Worm (Caenorhabditis elegans) whole organism, young adult: Measurements from ENCODE around the gene ZK1098.11.

Source experiments
- B0019.2 ChIP-seq: fragments of 200-800 bp; sonication (Bioruptor generic); conservative IDR thresholded peaks from 2 replicates; pipeline ENCODE4 v1.3.6; 2022; ENCODE audit warnings: missing genetic modification reagents, missing genetic modification characterization, missing compliant biosample characterization
- B0261.1 ChIP-seq: sonication (generic microtip); optimal IDR thresholded peaks from 2 replicates; lab custom pipeline; 2016; ENCODE audit warnings: mild to moderate bottlenecking, missing genetic modification characterization, moderate library complexity, missing compliant biosample characterization
- C06A6.2 ChIP-seq: fragments of 200-800 bp; sonication (Bioruptor generic); conservative IDR thresholded peaks from 2 replicates; pipeline ENCODE4 v1.3.6; 2022; ENCODE audit warnings: missing genetic modification characterization, missing compliant biosample characterization
- D2030.7 ChIP-seq: fragments of 200-800 bp; sonication (Bioruptor generic); IDR thresholded peaks from 2 replicates; pipeline ENCODE4 v1.3.6; 2022; ENCODE audit warnings: missing genetic modification reagents, missing genetic modification characterization, missing compliant biosample characterization
- F10E7.11 ChIP-seq: sonication (generic microtip); optimal IDR thresholded peaks from 2 replicates; lab custom pipeline; 2017; ENCODE audit warnings: mild to moderate bottlenecking, missing genetic modification characterization, moderate library complexity, missing compliant biosample characterization
- F23B12.7 ChIP-seq: sonication (generic microtip); optimal IDR thresholded peaks from 2 replicates; lab custom pipeline; 2017; ENCODE audit warnings: missing genetic modification characterization, mild to moderate bottlenecking, missing compliant biosample characterization, antibody characterized with exemption, moderate library complexity; ENCODE audit not compliant: insufficient read depth
- F33H1.4 ChIP-seq: fragments of 200-800 bp; sonication (Bioruptor generic); IDR thresholded peaks from 2 replicates; pipeline ENCODE4 v1.3.6; 2022; ENCODE audit warnings: missing genetic modification reagents, missing genetic modification characterization, missing compliant biosample characterization
- F49E8.2 ChIP-seq: sonication (generic microtip); optimal IDR thresholded peaks from 3 replicates; lab custom pipeline; 2017; ENCODE audit warnings: missing genetic modification characterization, mild to moderate bottlenecking, missing compliant biosample characterization, antibody characterized with exemption, moderate library complexity; ENCODE audit not compliant: insufficient read depth
- F55B11.4 ChIP-seq: sonication (generic microtip); optimal IDR thresholded peaks from 2 replicates; lab custom pipeline; 2016; ENCODE audit warnings: missing compliant biosample characterization, missing genetic modification characterization, borderline replicate concordance; ENCODE audit not compliant: insufficient read depth
- K11D2.4 ChIP-seq: fragments of 200-800 bp; sonication (Bioruptor generic); IDR thresholded peaks from 2 replicates; pipeline ENCODE4 v1.3.6; 2022; ENCODE audit warnings: missing genetic modification reagents, missing genetic modification characterization, missing compliant biosample characterization
- T07F8.4 ChIP-seq: sonication (generic microtip); optimal IDR thresholded peaks from 2 replicates; lab custom pipeline; 2016; ENCODE audit warnings: mild to moderate bottlenecking, missing genetic modification characterization, moderate library complexity, missing compliant biosample characterization
- Y53F4B.3 ChIP-seq: fragments of 200-800 bp; sonication (Bioruptor generic); IDR thresholded peaks from 2 replicates; pipeline ENCODE4 v1.3.6; 2022; ENCODE audit warnings: missing genetic modification reagents, missing genetic modification characterization, missing compliant biosample characterization
- Y53G8AR.9 ChIP-seq: fragments of 200-800 bp; sonication (Bioruptor generic); conservative IDR thresholded peaks from 2 replicates; pipeline ENCODE4 v1.3.6; 2022; ENCODE audit warnings: missing genetic modification reagents, missing genetic modification characterization, missing compliant biosample characterization
- Y79H2A.3 ChIP-seq: fragments of 200-800 bp; sonication (Bioruptor generic); conservative IDR thresholded peaks from 2 replicates; pipeline ENCODE4 v1.3.6; 2022; ENCODE audit warnings: missing genetic modification reagents, missing genetic modification characterization, missing compliant biosample characterization
- Y95B8A.8 ChIP-seq: fragments of 200-800 bp; sonication (Bioruptor generic); IDR thresholded peaks from 2 replicates; pipeline ENCODE4 v1.3.6; 2022; ENCODE audit warnings: missing genetic modification reagents, missing genetic modification characterization, missing compliant biosample characterization
- aptf-2 ChIP-seq: fragments of 200-800 bp; sonication (Bioruptor generic); conservative IDR thresholded peaks from 2 replicates; pipeline ENCODE4 v1.3.6; 2022; ENCODE audit warnings: missing genetic modification reagents, missing genetic modification characterization, missing compliant biosample characterization
- aptf-3 ChIP-seq: fragments of 200-800 bp; sonication (Bioruptor generic); IDR thresholded peaks from 2 replicates; pipeline ENCODE4 v1.3.6; 2022; ENCODE audit warnings: missing genetic modification characterization, missing compliant biosample characterization
- athp-1 ChIP-seq: sonication (generic microtip); optimal IDR thresholded peaks from 2 replicates; lab custom pipeline; 2017; ENCODE audit warnings: mild to moderate bottlenecking, missing genetic modification characterization, missing compliant biosample characterization
- attf-3 ChIP-seq: fragments of 200-800 bp; sonication (Bioruptor generic); conservative IDR thresholded peaks from 2 replicates; pipeline ENCODE4 v1.3.6; 2022; ENCODE audit warnings: missing genetic modification reagents, missing genetic modification characterization, missing compliant biosample characterization
- cebp-1 ChIP-seq, 2 experiments: fragments of 200-800 bp in 1 of 2; sonication (Bioruptor generic) in 1 of 2; sonication (generic microtip) in 1 of 2; IDR thresholded peaks in 1 of 2; optimal IDR thresholded peaks in 1 of 2; 2 replicates each; pipeline versions ENCODE4 v1.3.6 to Lab custom; 2017 to 2022; ENCODE audit warnings: missing compliant biosample characterization in 2 of 2, missing genetic modification characterization in 2 of 2, mild to moderate bottlenecking in 1 of 2, missing genetic modification reagents in 1 of 2, moderate library complexity in 1 of 2
- ceh-100 ChIP-seq: fragments of 200-800 bp; sonication (Bioruptor generic); IDR thresholded peaks from 2 replicates; pipeline ENCODE4 v1.3.6; 2022; ENCODE audit warnings: missing genetic modification reagents, missing genetic modification characterization, missing compliant biosample characterization
- dox-1 ChIP-seq: fragments of 200-800 bp; sonication (Bioruptor generic); IDR thresholded peaks from 2 replicates; pipeline ENCODE4 v1.3.6; 2022; ENCODE audit warnings: missing genetic modification reagents, missing genetic modification characterization, missing compliant biosample characterization
- ets-4 ChIP-seq: fragments of 200-800 bp; sonication (Bioruptor generic); optimal IDR thresholded peaks from 2 replicates; lab custom pipeline; 2018; ENCODE audit warnings: mild to moderate bottlenecking, missing genetic modification characterization, missing compliant biosample characterization
- him-1 ChIP-seq: sonication (generic microtip); optimal IDR thresholded peaks from 2 replicates; lab custom pipeline; 2016; ENCODE audit warnings: missing genotype, missing genetic modification reagents, missing genetic modification characterization, missing compliant biosample characterization
- hlh-12 ChIP-seq: sonication (generic microtip); optimal IDR thresholded peaks from 2 replicates; lab custom pipeline; 2016; ENCODE audit warnings: missing genetic modification characterization, missing compliant biosample characterization
- let-607 ChIP-seq, 2 experiments: fragments of 200-800 bp in 1 of 2; sonication (Bioruptor generic) in 1 of 2; sonication (generic microtip) in 1 of 2; optimal IDR thresholded peaks; 2 replicates each; lab custom pipeline; 2016 to 2018; ENCODE audit warnings: mild to moderate bottlenecking in 2 of 2, missing compliant biosample characterization in 2 of 2, missing genetic modification characterization in 2 of 2, moderate library complexity in 2 of 2, missing genotype in 1 of 2
- lin-40 ChIP-seq: sonication (generic microtip); optimal IDR thresholded peaks from 2 replicates; lab custom pipeline; 2016; ENCODE audit warnings: missing genetic modification characterization, mild to moderate bottlenecking, missing compliant biosample characterization, missing genotype, missing genetic modification reagents
- lin-54 ChIP-seq: fragments of 200-800 bp; sonication (Bioruptor generic); optimal IDR thresholded peaks from 2 replicates; lab custom pipeline; 2018; ENCODE audit warnings: mild to moderate bottlenecking, missing genetic modification characterization, missing compliant biosample characterization
- lsl-1 ChIP-seq: fragments of 200-800 bp; sonication (Bioruptor generic); optimal IDR thresholded peaks from 2 replicates; lab custom pipeline; 2018; ENCODE audit warnings: mild to moderate bottlenecking, missing genetic modification characterization, moderate library complexity, missing compliant biosample characterization
- lsy-27 ChIP-seq: sonication (generic microtip); optimal IDR thresholded peaks from 2 replicates; lab custom pipeline; 2017; ENCODE audit warnings: missing genetic modification characterization, mild to moderate bottlenecking, missing compliant biosample characterization, antibody characterized with exemption, missing genotype, borderline replicate concordance; ENCODE audit not compliant: insufficient read depth
- madf-3 ChIP-seq: fragments of 200-800 bp; sonication (Bioruptor generic); IDR thresholded peaks from 2 replicates; pipeline ENCODE4 v1.3.6; 2022; ENCODE audit warnings: missing genetic modification reagents, missing genetic modification characterization, missing compliant biosample characterization
- madf-6 ChIP-seq: fragments of 200-800 bp; sonication (Bioruptor generic); IDR thresholded peaks from 2 replicates; pipeline ENCODE4 v1.3.6; 2022; ENCODE audit warnings: missing genetic modification reagents, missing genetic modification characterization, missing compliant biosample characterization
- madf-8 ChIP-seq: fragments of 200-800 bp; sonication (Bioruptor generic); conservative IDR thresholded peaks from 2 replicates; pipeline ENCODE4 v1.3.6; 2022; ENCODE audit warnings: missing genetic modification reagents, missing genetic modification characterization, missing compliant biosample characterization
- nfyb-1 ChIP-seq: fragments of 200-800 bp; sonication (Bioruptor generic); IDR thresholded peaks from 2 replicates; pipeline ENCODE4 v1.3.6; 2022; ENCODE audit warnings: missing genetic modification reagents, missing genetic modification characterization, missing compliant biosample characterization
- nhr-120 ChIP-seq: fragments of 200-800 bp; sonication (Bioruptor generic); IDR thresholded peaks from 2 replicates; pipeline ENCODE4 v1.3.6; 2022; ENCODE audit warnings: missing genetic modification characterization, missing compliant biosample characterization
- snpc-1.1 ChIP-seq: sonication (generic microtip); optimal IDR thresholded peaks from 2 replicates; lab custom pipeline; 2017; ENCODE audit warnings: missing genetic modification characterization, mild to moderate bottlenecking, missing compliant biosample characterization, antibody characterized with exemption, moderate library complexity, missing genotype, missing genetic modification reagents; ENCODE audit not compliant: insufficient read depth
- snpc-1.3 ChIP-seq: sonication (generic microtip); optimal IDR thresholded peaks from 2 replicates; lab custom pipeline; 2017; ENCODE audit warnings: missing genetic modification characterization, mild to moderate bottlenecking, missing compliant biosample characterization, antibody characterized with exemption, moderate library complexity, missing genotype, missing genetic modification reagents; ENCODE audit not compliant: insufficient read depth
- somi-1 ChIP-seq: fragments of 200-800 bp; sonication (Bioruptor generic); optimal IDR thresholded peaks from 2 replicates; lab custom pipeline; 2018; ENCODE audit warnings: mild to moderate bottlenecking, missing genetic modification characterization, missing compliant biosample characterization
- unc-62 ChIP-seq: fragments of 150-350 bp; optimal IDR thresholded peaks from 2 replicates; lab custom pipeline; 2014; ENCODE audit warnings: missing biosample characterization, missing genetic modification reagents, missing genetic modification characterization
- xnd-1 ChIP-seq: sonication (generic microtip); optimal IDR thresholded peaks from 2 replicates; lab custom pipeline; 2016; ENCODE audit warnings: missing genotype, missing genetic modification reagents, missing genetic modification characterization, missing compliant biosample characterization
- zim-3 ChIP-seq: sonication (generic microtip); optimal IDR thresholded peaks from 2 replicates; lab custom pipeline; 2017; ENCODE audit warnings: mild to moderate bottlenecking, missing genetic modification characterization, moderate library complexity, missing compliant biosample characterization
- ztf-18 ChIP-seq: sonication (generic microtip); optimal IDR thresholded peaks from 2 replicates; lab custom pipeline; 2016; ENCODE audit warnings: missing genotype, mild to moderate bottlenecking, missing genetic modification characterization, missing compliant biosample characterization
- ztf-25 ChIP-seq: fragments of 200-800 bp; sonication (Bioruptor generic); IDR thresholded peaks from 2 replicates; pipeline ENCODE4 v1.3.6; 2022; ENCODE audit warnings: missing genetic modification reagents, missing genetic modification characterization, missing compliant biosample characterization
- ztf-26 ChIP-seq: sonication (generic microtip); optimal IDR thresholded peaks from 2 replicates; lab custom pipeline; 2017; ENCODE audit warnings: missing genetic modification characterization, missing compliant biosample characterization
- ztf-28 ChIP-seq: fragments of 200-800 bp; sonication (Bioruptor generic); IDR thresholded peaks from 2 replicates; pipeline ENCODE4 v1.3.6; 2022; ENCODE audit warnings: missing genetic modification reagents, missing genetic modification characterization, missing compliant biosample characterization

The ZK1098.11 gene

ce11 chrIII:9521410-9522090 lies 34.9 kb upstream of the ZK1098.11 start, which contains the start of the genes clu-1 and prp-40 (continued):
- peak; percentile 80; the same call in 1 of the 2 replicates for TF ChIP-seq Y53G8AR.9
- 0 out of 2 replicates have a peak, but pooled peaks have one; percentile 33 for TF ChIP-seq B0019.2 (GFP tag; lab: Robert Waterston, UW)
- peak; percentile 45 for TF ChIP-seq madf-8
- TF ChIP-seq D2030.7 (GFP tag; lab: Robert Waterston, UW) = peak; percentile 79
- peak; percentile 54; the same call in 1 of the 2 replicates for TF ChIP-seq C06A6.2 (GFP tag; lab: Robert Waterston, UW)
- TF ChIP-seq dox-1 (GFP tag; lab: Robert Waterston, UW) = peak; percentile 94
- TF ChIP-seq let-607 (tag; optimal IDR thresholded peaks at IDR 0.05; lab: Kevin White, UChicago) = peak in 1 of 2 experiments; percentile 54
- no peak for TF ChIP-seq somi-1 (GFP tag; lab: Kevin White, UChicago)
- TF ChIP-seq hlh-12 (tag; lab: Kevin White, UChicago) = no peak
- no peak for TF ChIP-seq K11D2.4
- no peak for TF ChIP-seq cebp-1 (GFP tag; IDR thresholded peaks at IDR 0.05; lab: Robert Waterston, UW)
- TF ChIP-seq cebp-1 (tag; optimal IDR thresholded peaks at IDR 0.05; lab: Kevin White, UChicago) = peak; percentile 78
- peak; percentile 77 for TF ChIP-seq ceh-100
- TF ChIP-seq snpc-1.3 = peak; percentile 76
- TF ChIP-seq athp-1 (tag; lab: Kevin White, UChicago) = peak; percentile 5
- TF ChIP-seq xnd-1 = peak; percentile 24
- TF ChIP-seq ztf-28 (GFP tag; lab: Robert Waterston, UW) = no peak
- TF ChIP-seq lin-54 (GFP tag; lab: Kevin White, UChicago) = peak; percentile 78
- peak; percentile 32 for TF ChIP-seq F49E8.2 (tag; lab: Kevin White, UChicago)
- peak; percentile 56; the same call in 1 of the 2 replicates for TF ChIP-seq attf-3 (GFP tag; lab: Robert Waterston, UW)
- TF ChIP-seq madf-6 = peak; percentile 79
- TF ChIP-seq Y95B8A.8 (GFP tag; lab: Robert Waterston, UW) = no peak
- no peak for TF ChIP-seq unc-62
- TF ChIP-seq lsl-1 (GFP tag; lab: Kevin White, UChicago) = peak; percentile 72

- 0 out of 2 replicates have a peak, but pooled peaks have one; percentile 8 for TF ChIP-seq Y53G8AR.9
- no peak for TF ChIP-seq snpc-1.1 (tag; lab: Kevin White, UChicago)
- no peak for TF ChIP-seq F55B11.4 (tag; lab: Kevin White, UChicago)
- TF ChIP-seq madf-3 (GFP tag; lab: Robert Waterston, UW) = 0 out of 2 replicates have a peak, but pooled peaks have one; percentile 25
- no peak for TF ChIP-seq unc-62
- no peak for TF ChIP-seq Y53F4B.3 (GFP tag; lab: Robert Waterston, UW)
- TF ChIP-seq aptf-2 (GFP tag; lab: Robert Waterston, UW) = no peak
- TF ChIP-seq F23B12.7 (tag; lab: Kevin White, UChicago) = peak; percentile 33
- TF ChIP-seq Y79H2A.3 (GFP tag; lab: Robert Waterston, UW) = no peak
- no peak for TF ChIP-seq aptf-3 (GFP tag; lab: Robert Waterston, UW)
- no peak for TF ChIP-seq nhr-120
- no peak for TF ChIP-seq B0261.1 (tag; lab: Kevin White, UChicago)
- peak; percentile 43 for TF ChIP-seq ztf-18
- TF ChIP-seq lin-40 = no peak
- TF ChIP-seq nfyb-1 (GFP tag; lab: Robert Waterston, UW) = no peak
- no peak for TF ChIP-seq him-1
- no peak for TF ChIP-seq F33H1.4
- no peak for TF ChIP-seq F10E7.11 (tag; lab: Kevin White, UChicago)
- TF ChIP-seq ztf-25 (GFP tag; lab: Robert Waterston, UW) = no peak
- TF ChIP-seq lsy-27 = no peak
- no peak for TF ChIP-seq zim-3
- TF ChIP-seq T07F8.4 (tag; lab: Kevin White, UChicago) = no peak
- TF ChIP-seq ztf-26 = no peak
- TF ChIP-seq ets-4 (GFP tag; lab: Kevin White, UChicago) = no peak
- TF ChIP-seq hlh-12 (tag; lab: Kevin White, UChicago) = no peak
Measured at ce11 chrIII:9523581-9523980, 32.8 kb upstream of the ZK1098.11 start, which contains the start of gene mrps-23. mrps-23 (minus strand) TSS chrIII:9523672.
